Worm (Caenorhabditis elegans) whole organism, mixed stage, embryonic: ENCODE results near the gene such-1.

Experiments
- M03D4.4 ChIP-seq: sonication (generic microtip); optimal IDR thresholded peaks from 2 replicates; lab custom pipeline; 2017; ENCODE audit warnings: mild to moderate bottlenecking, missing genetic modification characterization, missing compliant biosample characterization
- bed-3 ChIP-seq: fragments of 200-800 bp; sonication (Bioruptor generic); optimal IDR thresholded peaks from 3 replicates; lab custom pipeline; 2018; ENCODE audit warnings: mild to moderate bottlenecking, missing genetic modification characterization, moderate library complexity, missing compliant biosample characterization
- ceh-43 ChIP-seq: fragments of 200-800 bp; sonication (Bioruptor generic); optimal IDR thresholded peaks from 2 replicates; lab custom pipeline; 2018; ENCODE audit warnings: mild to moderate bottlenecking, missing genetic modification characterization, moderate library complexity, missing compliant biosample characterization
- ceh-83 ChIP-seq: fragments of 200-800 bp; sonication (Bioruptor generic); optimal IDR thresholded peaks from 2 replicates; lab custom pipeline; 2018; ENCODE audit warnings: mild to moderate bottlenecking, missing genetic modification characterization, missing compliant biosample characterization
- ces-1 ChIP-seq: fragments of 150-350 bp; optimal IDR thresholded peaks from 2 replicates; lab custom pipeline; 2014; ENCODE audit warnings: missing biosample characterization, missing genetic modification reagents, missing genetic modification characterization
- ham-2 ChIP-seq: fragments of 200-800 bp; sonication (Bioruptor generic); optimal IDR thresholded peaks from 2 replicates; lab custom pipeline; 2018; ENCODE audit warnings: mild to moderate bottlenecking, missing genetic modification characterization, missing compliant biosample characterization
- lin-13 ChIP-seq: fragments of 150-350 bp; optimal IDR thresholded peaks from 2 replicates; lab custom pipeline; 2014; ENCODE audit warnings: missing biosample characterization, missing genetic modification characterization
- lin-32 ChIP-seq: fragments of 200-800 bp; sonication (Bioruptor generic); optimal IDR thresholded peaks from 2 replicates; lab custom pipeline; 2018; ENCODE audit warnings: mild to moderate bottlenecking, missing genetic modification characterization, missing compliant biosample characterization
- mep-1 ChIP-seq: fragments of 150-350 bp; optimal IDR thresholded peaks from 2 replicates; lab custom pipeline; 2017; ENCODE audit warnings: missing biosample characterization, missing genetic modification reagents, missing genetic modification characterization, inconsistent platforms
- mls-2 ChIP-seq: sonication (generic microtip); optimal IDR thresholded peaks from 2 replicates; lab custom pipeline; 2016; ENCODE audit warnings: mild to moderate bottlenecking, missing genetic modification characterization, moderate library complexity, missing compliant biosample characterization
- nhr-12 ChIP-seq: fragments of 150-350 bp; optimal IDR thresholded peaks from 2 replicates; lab custom pipeline; 2014; ENCODE audit warnings: missing biosample characterization, missing genetic modification characterization
- nhr-2 ChIP-seq: fragments of 150-350 bp; optimal IDR thresholded peaks from 2 replicates; lab custom pipeline; 2014; ENCODE audit warnings: missing biosample characterization, missing genetic modification characterization
- nhr-237 ChIP-seq: fragments of 150-350 bp; optimal IDR thresholded peaks from 2 replicates; lab custom pipeline; 2014; ENCODE audit warnings: missing biosample characterization, missing genetic modification characterization
- pha-4 ChIP-seq: fragments of 150-350 bp; optimal IDR thresholded peaks from 2 replicates; lab custom pipeline; 2018; ENCODE audit warnings: missing biosample characterization, missing genetic modification reagents, missing genetic modification characterization
- snpc-4 ChIP-seq: fragments of 150-350 bp; optimal IDR thresholded peaks from 2 replicates; lab custom pipeline; 2014; ENCODE audit warnings: missing biosample characterization, missing genetic modification characterization
- sptf-1 ChIP-seq: sonication (generic microtip); optimal IDR thresholded peaks from 2 replicates; lab custom pipeline; 2017; ENCODE audit warnings: mild to moderate bottlenecking, missing genetic modification characterization, moderate library complexity, missing compliant biosample characterization
- tbx-8 ChIP-seq: fragments of 200-800 bp; sonication (Bioruptor generic); optimal IDR thresholded peaks from 2 replicates; lab custom pipeline; 2018; ENCODE audit warnings: mild to moderate bottlenecking, missing genetic modification characterization, moderate library complexity, missing compliant biosample characterization
- unc-39 ChIP-seq: fragments of 150-350 bp; optimal IDR thresholded peaks from 2 replicates; lab custom pipeline; 2014; ENCODE audit warnings: missing biosample characterization, missing genetic modification characterization

such-1 gene

DNA sequence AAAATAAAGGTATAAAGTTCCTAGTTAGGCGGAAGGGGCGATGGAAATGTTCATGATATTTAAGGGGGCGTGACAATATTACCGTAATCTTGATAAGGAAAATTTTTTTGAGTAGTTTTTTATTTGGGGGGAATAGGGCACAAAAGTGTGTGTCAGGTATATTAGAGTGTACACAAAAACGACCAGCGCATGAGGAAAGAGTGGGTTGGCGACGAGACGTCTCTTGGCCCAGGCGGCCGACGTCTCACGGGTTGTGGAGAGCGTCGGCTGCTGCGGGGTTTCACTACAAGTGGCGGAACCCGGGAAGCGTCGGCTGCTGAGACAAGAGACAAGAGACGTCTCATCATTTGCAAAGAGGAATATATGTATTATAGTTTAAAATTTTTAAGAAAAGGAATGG is 59.8 kb downstream of the such-1 start:
- no peak for TF ChIP-seq mep-1 (tag; lab: Kevin White, UChicago)
- TF ChIP-seq ceh-43 (GFP tag; lab: Kevin White, UChicago), result no peak
- TF ChIP-seq lin-13 (tag; lab: Kevin White, UChicago), result peak; percentile 49
- no peak for TF ChIP-seq unc-39
- peak; percentile 35 for TF ChIP-seq sptf-1
- TF ChIP-seq bed-3 (GFP tag; lab: Kevin White, UChicago), result no peak
- TF ChIP-seq tbx-8 (GFP tag; lab: Kevin White, UChicago), result peak; percentile 16
- TF ChIP-seq pha-4, result no peak
- no peak for TF ChIP-seq ham-2 (GFP tag; lab: Kevin White, UChicago)
- TF ChIP-seq lin-32 (GFP tag; lab: Kevin White, UChicago), result no peak
- TF ChIP-seq ceh-83 (GFP tag; lab: Kevin White, UChicago), result peak; percentile 37
- peak; percentile 72 for TF ChIP-seq M03D4.4 (tag; lab: Kevin White, UChicago)
- TF ChIP-seq nhr-2, result no peak
- no peak for TF ChIP-seq ces-1
- TF ChIP-seq nhr-237 (tag; lab: Kevin White, UChicago), result no peak
- no peak for TF ChIP-seq mls-2
- TF ChIP-seq snpc-4 (tag; lab: Kevin White, UChicago), result no peak
- TF ChIP-seq nhr-12 (tag; lab: Kevin White, UChicago), result no peak
